Fruit fly (Drosophila melanogaster) whole organism, embryonic: Measurements from ENCODE around the gene AP-1mu.

Experiments
- Adf1 ChIP-seq: fragments of 200-800 bp; sonication (Bioruptor generic); IDR thresholded peaks from 2 replicates; pipeline ENCODE4 v1.3.6; 2022; ENCODE audit warnings: missing biosample characterization, missing genetic modification characterization
- CG10321 ChIP-seq: fragments of 200-800 bp; sonication (Bioruptor generic); IDR thresholded peaks from 2 replicates; pipeline ENCODE4 v1.3.6; 2022; ENCODE audit warnings: missing biosample characterization, missing genetic modification characterization
- CG10366 ChIP-seq: fragments of 200-800 bp; sonication (Bioruptor generic); IDR thresholded peaks from 2 replicates; pipeline ENCODE4 v1.3.6; 2022; ENCODE audit warnings: missing biosample characterization, missing genetic modification characterization
- CG10543 ChIP-seq: fragments of 200-800 bp; sonication (Bioruptor generic); optimal IDR thresholded peaks from 3 replicates; lab custom pipeline; 2017; ENCODE audit warnings: missing biosample characterization, mild to moderate bottlenecking, missing genetic modification characterization, moderate library complexity
- CG11085 ChIP-seq: fragments of 200-800 bp; sonication (Bioruptor generic); IDR thresholded peaks from 2 replicates; pipeline ENCODE4 v1.3.6; 2022; ENCODE audit warnings: missing biosample characterization, missing genetic modification characterization
- CG11695 ChIP-seq: fragments of 200-800 bp; sonication (Bioruptor generic); IDR thresholded peaks from 3 replicates; pipeline ENCODE4 v1.3.6; 2022; ENCODE audit warnings: missing biosample characterization, missing genetic modification characterization
- CG11696 ChIP-seq: fragments of 200-800 bp; sonication (Bioruptor generic); IDR thresholded peaks from 2 replicates; pipeline ENCODE4 v1.3.6; 2022; ENCODE audit warnings: missing biosample characterization, missing genetic modification characterization
- CG13424 ChIP-seq: fragments of 200-800 bp; sonication (Bioruptor generic); optimal IDR thresholded peaks from 2 replicates; lab custom pipeline; 2019; ENCODE audit warnings: missing biosample characterization, mild to moderate bottlenecking, missing genetic modification characterization, moderate library complexity
- CG13775 ChIP-seq: fragments of 200-800 bp; sonication (Bioruptor generic); optimal IDR thresholded peaks from 3 replicates; lab custom pipeline; 2017; ENCODE audit warnings: missing biosample characterization, mild to moderate bottlenecking, missing genetic modification characterization
- CG14710 ChIP-seq: fragments of 200-800 bp; sonication (Bioruptor generic); optimal IDR thresholded peaks from 3 replicates; lab custom pipeline; 2019; ENCODE audit warnings: missing biosample characterization, mild to moderate bottlenecking, missing genetic modification characterization, moderate library complexity
- CG15011 ChIP-seq: fragments of 200-800 bp; sonication (Bioruptor generic); optimal IDR thresholded peaks from 3 replicates; lab custom pipeline; 2018; ENCODE audit warnings: missing biosample characterization, mild to moderate bottlenecking, missing genetic modification characterization
- CG17328 ChIP-seq: fragments of 200-800 bp; sonication (Bioruptor generic); IDR thresholded peaks from 2 replicates; pipeline ENCODE4 v1.3.6; 2022; ENCODE audit warnings: missing biosample characterization, missing genetic modification characterization
- CG17912 ChIP-seq: fragments of 200-800 bp; sonication (Bioruptor generic); optimal IDR thresholded peaks from 2 replicates; lab custom pipeline; 2018; ENCODE audit warnings: missing biosample characterization, mild to moderate bottlenecking, missing genetic modification characterization
- CG18619 ChIP-seq: fragments of 200-800 bp; sonication (Bioruptor generic); optimal IDR thresholded peaks from 3 replicates; lab custom pipeline; 2017; ENCODE audit warnings: missing biosample characterization, mild to moderate bottlenecking, missing genetic modification characterization
- CG2875 ChIP-seq: fragments of 200-800 bp; sonication (Bioruptor generic); optimal IDR thresholded peaks from 2 replicates; lab custom pipeline; 2017; ENCODE audit warnings: missing biosample characterization, mild to moderate bottlenecking, missing genetic modification characterization, missing genetic modification reagents
- CG4282 ChIP-seq: fragments of 200-800 bp; sonication (Bioruptor generic); optimal IDR thresholded peaks from 2 replicates; lab custom pipeline; 2016; ENCODE audit warnings: missing biosample characterization, missing genetic modification characterization
- CG8089 ChIP-seq: fragments of 200-800 bp; sonication (Bioruptor generic); optimal IDR thresholded peaks from 3 replicates; lab custom pipeline; 2016; ENCODE audit warnings: missing biosample characterization, missing genetic modification characterization
- CG8290 ChIP-seq, 3 experiments: fragments of 200-800 bp; sonication (Bioruptor generic); optimal IDR thresholded peaks; 2 replicates each; lab custom pipeline; 2016 to 2019; ENCODE audit warnings: missing biosample characterization in 3 of 3, missing genetic modification characterization in 3 of 3, mild to moderate bottlenecking in 2 of 3, moderate library complexity in 1 of 3
- CG8478 ChIP-seq: fragments of >200 bp; optimal IDR thresholded peaks from 2 replicates; lab custom pipeline; 2018
- Dll ChIP-seq: fragments of 200-800 bp; sonication (Bioruptor generic); IDR thresholded peaks from 4 replicates; pipeline ENCODE4 v1.3.6; 2022; ENCODE audit warnings: missing biosample characterization, missing genetic modification characterization; ENCODE audit not compliant: partially characterized antibody
- Doc3 ChIP-seq: fragments of 200-800 bp; sonication (Bioruptor generic); IDR thresholded peaks from 3 replicates; pipeline ENCODE4 v1.3.6; 2022; ENCODE audit warnings: missing biosample characterization, missing genetic modification characterization; ENCODE audit not compliant: partially characterized antibody
- Fer1 ChIP-seq: fragments of 200-800 bp; sonication (Bioruptor generic); optimal IDR thresholded peaks from 2 replicates; lab custom pipeline; 2017; ENCODE audit warnings: missing biosample characterization, mild to moderate bottlenecking, missing genetic modification characterization
- HLHmδ ChIP-seq: fragments of 200-800 bp; sonication (Bioruptor generic); optimal IDR thresholded peaks from 2 replicates; lab custom pipeline; 2018; ENCODE audit warnings: missing biosample characterization, mild to moderate bottlenecking, missing genetic modification characterization, moderate library complexity
- HmgZ ChIP-seq: fragments of 200-800 bp; sonication (Bioruptor generic); optimal IDR thresholded peaks from 2 replicates; lab custom pipeline; 2018; ENCODE audit warnings: missing biosample characterization, mild to moderate bottlenecking, missing genetic modification characterization
- NK7.1 ChIP-seq: fragments of 200-800 bp; sonication (Bioruptor generic); optimal IDR thresholded peaks from 3 replicates; lab custom pipeline; 2016; ENCODE audit warnings: missing biosample characterization, missing genetic modification characterization
- Neu2 ChIP-seq: fragments of 200-800 bp; sonication (Bioruptor generic); optimal IDR thresholded peaks from 3 replicates; lab custom pipeline; 2016; ENCODE audit warnings: missing biosample characterization, missing genetic modification characterization, borderline replicate concordance
- Opbp ChIP-seq: fragments of 200-800 bp; sonication (Bioruptor generic); IDR thresholded peaks from 3 replicates; pipeline ENCODE4 v1.3.6; 2022; ENCODE audit warnings: missing biosample characterization, missing genetic modification characterization; ENCODE audit not compliant: partially characterized antibody
- PHDP ChIP-seq: fragments of 200-800 bp; sonication (Bioruptor generic); optimal IDR thresholded peaks from 3 replicates; lab custom pipeline; 2018; ENCODE audit warnings: missing biosample characterization, mild to moderate bottlenecking, missing genetic modification characterization, moderate library complexity
- Poxn ChIP-seq: fragments of 200-800 bp; sonication (Bioruptor generic); IDR thresholded peaks from 2 replicates; pipeline ENCODE4 v1.3.6; 2022; ENCODE audit warnings: missing biosample characterization, missing genetic modification characterization
- Spps ChIP-seq: fragments of 200-800 bp; sonication (Bioruptor generic); optimal IDR thresholded peaks from 2 replicates; lab custom pipeline; 2018; ENCODE audit warnings: missing biosample characterization, mild to moderate bottlenecking, missing genetic modification characterization
- Sry-β ChIP-seq: fragments of 200-800 bp; sonication (Bioruptor generic); optimal IDR thresholded peaks from 2 replicates; lab custom pipeline; 2018; ENCODE audit warnings: missing biosample characterization, mild to moderate bottlenecking, missing genetic modification characterization, moderate library complexity
- Tbp ChIP-seq: fragments of >200 bp; optimal IDR thresholded peaks from 2 replicates; lab custom pipeline; 2018; ENCODE audit warnings: missing biosample characterization, missing genetic modification characterization
- aop ChIP-seq: fragments of 200-800 bp; sonication (Bioruptor generic); IDR thresholded peaks from 2 replicates; pipeline ENCODE4 v1.3.6; 2022; ENCODE audit warnings: missing biosample characterization, missing genetic modification characterization
- ase ChIP-seq: fragments of 200-800 bp; sonication (Bioruptor generic); IDR thresholded peaks from 3 replicates; pipeline ENCODE4 v1.3.6; 2022; ENCODE audit warnings: missing biosample characterization, missing genetic modification characterization
- ato ChIP-seq: fragments of 200-800 bp; sonication (Bioruptor generic); IDR thresholded peaks from 2 replicates; pipeline ENCODE4 v1.3.6; 2022; ENCODE audit warnings: missing biosample characterization, missing genetic modification characterization; ENCODE audit not compliant: partially characterized antibody
- dan ChIP-seq: fragments of 200-800 bp; sonication (Bioruptor generic); IDR thresholded peaks from 2 replicates; pipeline ENCODE4 v1.3.6; 2022; ENCODE audit warnings: missing biosample characterization, missing genetic modification characterization
- dm ChIP-seq: fragments of 200-800 bp; sonication (Bioruptor generic); optimal IDR thresholded peaks from 3 replicates; lab custom pipeline; 2016; ENCODE audit warnings: missing biosample characterization, missing genetic modification characterization
- dysf ChIP-seq: fragments of 200-800 bp; sonication (Bioruptor generic); IDR thresholded peaks from 3 replicates; pipeline ENCODE4 v1.3.6; 2022; ENCODE audit warnings: missing biosample characterization, missing genetic modification characterization
- en ChIP-seq: fragments of 200-800 bp; sonication (Bioruptor generic); optimal IDR thresholded peaks from 2 replicates; lab custom pipeline; 2016; ENCODE audit warnings: missing biosample characterization, missing genetic modification characterization
- gt ChIP-seq: fragments of 200-800 bp; sonication (Bioruptor generic); IDR thresholded peaks from 2 replicates; pipeline ENCODE4 v1.3.6; 2022; ENCODE audit warnings: missing biosample characterization, missing genetic modification characterization
- odd ChIP-seq: fragments of 200-800 bp; sonication (Bioruptor generic); optimal IDR thresholded peaks from 2 replicates; lab custom pipeline; 2017; ENCODE audit warnings: missing biosample characterization, mild to moderate bottlenecking, missing genetic modification characterization
- pb ChIP-seq: fragments of 200-800 bp; sonication (Bioruptor generic); optimal IDR thresholded peaks from 3 replicates; lab custom pipeline; 2016; ENCODE audit warnings: missing biosample characterization, missing genetic modification characterization
- phol ChIP-seq: fragments of 200-800 bp; sonication (Bioruptor generic); optimal IDR thresholded peaks from 3 replicates; lab custom pipeline; 2018; ENCODE audit warnings: missing biosample characterization, mild to moderate bottlenecking, missing genetic modification characterization, moderate library complexity
- pnt ChIP-seq: fragments of 200-800 bp; sonication (Bioruptor generic); optimal IDR thresholded peaks from 3 replicates; lab custom pipeline; 2016; ENCODE audit warnings: missing biosample characterization, missing genetic modification characterization
- tio ChIP-seq: fragments of 200-800 bp; sonication (Bioruptor generic); optimal IDR thresholded peaks from 2 replicates; lab custom pipeline; 2017; ENCODE audit warnings: missing biosample characterization, missing genetic modification characterization, inconsistent platforms
- toy ChIP-seq: fragments of 200-800 bp; sonication (Bioruptor generic); IDR thresholded peaks from 2 replicates; pipeline ENCODE4 v1.3.6; 2022; ENCODE audit warnings: missing biosample characterization, missing genetic modification characterization
- tup ChIP-seq: fragments of 200-800 bp; sonication (Bioruptor generic); optimal IDR thresholded peaks from 2 replicates; lab custom pipeline; 2016; ENCODE audit warnings: missing biosample characterization, mild to moderate bottlenecking, missing genetic modification characterization, moderate library complexity
- twi ChIP-seq: fragments of 200-800 bp; optimal IDR thresholded peaks from 2 replicates; lab custom pipeline; 2019; ENCODE audit warnings: missing biosample characterization, mild to moderate bottlenecking, missing genetic modification characterization, moderate library complexity
- yki ChIP-seq: fragments of >200 bp; optimal IDR thresholded peaks from 3 replicates; lab custom pipeline; 2018

The AP-1mu gene

dm6 chr3R:9551013-9551658 lies 8.2 kb downstream of the AP-1mu start (continued):
- TF ChIP-seq CG17912 (peak; percentile 87), CG10321 (GFP tag; lab: Robert Waterston, UW) (no peak), HmgZ (peak; percentile 79), CG8089 (GFP tag; lab: Kevin White, UChicago) (peak; percentile 32), odd (GFP tag; lab: Kevin White, UChicago) (peak; percentile 68), toy (no peak), CG15011 (GFP tag; lab: Kevin White, UChicago) (peak; percentile 19), Doc3 (GFP tag; lab: Robert Waterston, UW) (no peak), en (peak; percentile 27), CG11695 (GFP tag; lab: Robert Waterston, UW) (no peak), ase (no peak)
- TF ChIP-seq, all 482 proteins: peak for 155

- TF ChIP-seq pb (GFP tag; lab: Kevin White, UChicago) = no peak
- TF ChIP-seq tio (GFP tag; lab: Kevin White, UChicago) = no peak
- no peak for TF ChIP-seq Spps (tag; lab: Kevin White, UChicago)
- TF ChIP-seq CG8478 (lab: Kevin White, UChicago) = no peak
- TF ChIP-seq pnt (GFP tag; lab: Kevin White, UChicago) = no peak
- peak; percentile 12 for TF ChIP-seq CG2875
- TF ChIP-seq CG10366 (GFP tag; lab: Robert Waterston, UW) = no peak
- TF ChIP-seq gt (GFP tag; lab: Robert Waterston, UW) = no peak
- no peak for TF ChIP-seq CG17328 (GFP tag; lab: Robert Waterston, UW)
- TF ChIP-seq Fer1 (GFP tag; lab: Kevin White, UChicago) = peak; percentile 26
- TF ChIP-seq Dll (GFP tag; lab: Robert Waterston, UW) = no peak
- no peak for TF ChIP-seq CG13775 (GFP tag; lab: Kevin White, UChicago)
- peak; percentile 96 for TF ChIP-seq yki (lab: Kevin White, UChicago)
- no peak for TF ChIP-seq dan (GFP tag; lab: Robert Waterston, UW)
- no peak for TF ChIP-seq dm (GFP tag; lab: Kevin White, UChicago)
- no peak for TF ChIP-seq CG11085 (GFP tag; lab: Robert Waterston, UW)
- no peak for TF ChIP-seq NK7.1 (GFP tag; lab: Kevin White, UChicago)
- no peak for TF ChIP-seq CG11696
- peak; percentile 41 for TF ChIP-seq HLHmδ (GFP tag; lab: Kevin White, UChicago)
- no peak for TF ChIP-seq Neu2 (GFP tag; lab: Kevin White, UChicago)
- TF ChIP-seq ato (GFP tag; lab: Robert Waterston, UW) = no peak
- no peak for TF ChIP-seq aop (GFP tag; lab: Robert Waterston, UW)
- TF ChIP-seq tup = no peak
- TF ChIP-seq Opbp (GFP tag; lab: Robert Waterston, UW) = no peak
- peak; percentile 31 for TF ChIP-seq CG13424
- no peak for TF ChIP-seq Poxn (GFP tag; lab: Robert Waterston, UW)
- peak; percentile 22 for TF ChIP-seq twi
- TF ChIP-seq PHDP (tag; lab: Kevin White, UChicago) = peak; percentile 1
- peak; percentile 44 for TF ChIP-seq Tbp
- peak; percentile 14 for TF ChIP-seq CG14710 (tag; lab: Kevin White, UChicago)
- no peak for TF ChIP-seq Sry-β
- no peak for TF ChIP-seq phol (tag; lab: Kevin White, UChicago)
- no peak for TF ChIP-seq CG8290 (GFP tag; optimal IDR thresholded peaks at IDR 0.05; lab: Kevin White, UChicago)
- TF ChIP-seq CG8290 (tag; optimal IDR thresholded peaks at IDR 0.05; lab: Kevin White, UChicago) = peak in 1 of 2 experiments; percentile 12
- TF ChIP-seq CG10543 = no peak
- no peak for TF ChIP-seq CG4282 (GFP tag; lab: Kevin White, UChicago)
- no peak for TF ChIP-seq CG18619 (GFP tag; lab: Kevin White, UChicago)
- TF ChIP-seq Adf1 = no peak
- no peak for TF ChIP-seq dysf (GFP tag; lab: Robert Waterston, UW)
These were observed 8.9 kb downstream of the AP-1mu start for dm6 chr3R:9550265-9551012.
